Fruit fly (Drosophila melanogaster): ENCODE measurements around the gene CG14621.

The CG14621 gene

DNA sequence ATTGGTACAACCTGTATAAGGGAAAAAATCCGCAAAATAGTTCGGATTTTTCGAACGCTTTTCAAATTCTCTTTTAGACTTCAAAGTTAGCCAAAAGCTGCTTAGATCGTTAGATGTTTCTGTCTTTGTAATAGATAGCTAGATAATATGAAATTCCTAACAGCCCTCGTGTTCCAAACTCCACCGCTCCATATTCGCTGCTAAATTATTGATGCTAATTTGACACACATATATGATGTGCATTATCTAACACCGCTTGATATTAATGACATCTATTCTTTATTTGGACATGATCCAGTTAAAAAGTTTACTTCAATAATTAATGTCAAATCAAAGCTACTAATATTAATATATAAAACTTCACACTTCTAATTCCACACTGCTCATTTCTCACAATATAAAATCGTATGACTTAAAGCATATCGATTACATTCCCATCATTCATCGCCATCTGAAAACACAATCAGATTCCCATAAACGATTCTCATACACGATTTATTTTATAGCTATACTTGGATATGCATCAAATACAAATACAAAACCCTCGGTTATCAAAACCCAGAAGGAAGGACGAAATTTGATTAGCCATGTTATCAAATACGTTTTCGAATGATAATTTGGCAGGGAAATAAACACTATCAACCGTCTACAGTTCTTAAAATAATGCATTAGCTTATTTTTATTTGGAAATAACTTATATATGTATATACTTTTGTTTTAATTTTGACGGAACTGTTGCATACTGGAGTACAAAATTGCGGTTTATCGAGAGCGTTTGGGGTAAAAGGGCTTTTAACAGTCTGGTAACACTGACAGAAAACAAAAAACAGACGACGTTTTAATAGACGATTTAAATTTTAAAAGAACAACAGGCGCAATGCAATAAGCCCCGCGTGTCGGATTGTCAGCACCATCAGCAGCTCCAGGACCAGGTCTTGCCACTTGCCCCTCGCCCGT lies at the start of gene CG14621:
CG14621 (plus strand) TSS at position 274 of the 957 bp plus-strand sequence.
- TF ChIP-seq gl (tag; optimal IDR thresholded peaks at IDR 0.05), result no peak
- no peak for TF ChIP-seq CG9948 (tag; optimal IDR thresholded peaks at IDR 0.05)
- TF ChIP-seq Snoo (tag; optimal IDR thresholded peaks at IDR 0.05), result no peak
- TF ChIP-seq CG34367 (tag; optimal IDR thresholded peaks at IDR 0.05), result no peak
- TF ChIP-seq CG4496 (GFP tag; IDR thresholded peaks at IDR 0.05), result no peak
- no peak for TF ChIP-seq EcR (GFP tag; optimal IDR thresholded peaks at IDR 0.05)

DNA sequence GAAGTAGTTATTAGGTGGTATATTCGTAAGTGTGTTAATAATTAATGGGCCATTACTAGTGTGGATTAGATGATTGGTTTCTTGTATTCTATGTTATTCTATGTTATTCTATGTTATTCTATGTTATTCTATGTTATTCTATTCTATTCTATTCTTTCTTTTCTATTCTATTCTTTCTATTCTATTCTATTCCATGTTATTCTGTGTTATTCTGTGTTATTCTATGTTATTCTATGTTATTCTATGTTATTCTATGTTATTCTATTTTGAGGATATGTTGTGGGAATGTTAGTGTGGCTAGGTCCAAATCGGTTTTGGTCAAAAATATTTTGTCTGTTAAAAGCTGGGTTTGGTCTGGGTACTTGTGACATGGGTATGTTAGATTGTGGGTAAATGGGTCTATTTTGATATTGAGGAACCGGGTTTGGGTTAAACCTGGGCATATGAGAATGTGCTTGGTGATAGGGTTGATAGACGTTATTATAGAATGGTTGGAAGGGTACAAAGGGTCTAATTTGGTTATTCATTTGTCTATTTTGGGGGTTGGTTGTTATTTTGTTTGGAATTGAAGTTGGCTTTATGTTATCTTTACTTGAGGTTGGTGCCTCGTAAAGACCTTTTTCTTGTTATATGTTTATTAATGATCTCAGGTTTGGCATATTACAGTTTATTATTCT lies 11.0 kb upstream of the CG14621 start:
- TF ChIP-seq Pif1B (GFP tag; optimal IDR thresholded peaks at IDR 0.05), result peak; percentile 78

DNA sequence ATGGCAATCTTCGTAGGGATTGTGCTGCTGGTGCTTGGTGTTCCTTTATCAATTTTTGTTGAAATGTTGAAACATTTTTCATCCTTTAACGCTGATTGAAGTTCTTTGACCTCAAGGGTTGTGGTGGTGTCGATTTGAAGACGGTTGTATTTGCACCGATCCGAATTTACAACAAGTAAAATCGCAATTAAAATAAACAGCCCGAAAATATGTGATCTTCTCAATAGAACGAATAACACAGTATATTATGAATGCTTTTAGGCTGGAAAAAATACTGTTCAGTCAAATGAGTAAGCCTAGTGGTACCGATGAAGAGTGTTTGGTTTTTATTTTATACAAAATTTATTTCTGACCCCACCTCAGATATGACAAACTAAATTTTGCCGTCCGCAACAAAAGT lies 981 bp upstream of the CG14621 start:
- TF ChIP-seq CG8301 (tag; optimal IDR thresholded peaks at IDR 0.05) (no peak), EcR (GFP tag; optimal IDR thresholded peaks at IDR 0.05) (peak; percentile 66)

DNA sequence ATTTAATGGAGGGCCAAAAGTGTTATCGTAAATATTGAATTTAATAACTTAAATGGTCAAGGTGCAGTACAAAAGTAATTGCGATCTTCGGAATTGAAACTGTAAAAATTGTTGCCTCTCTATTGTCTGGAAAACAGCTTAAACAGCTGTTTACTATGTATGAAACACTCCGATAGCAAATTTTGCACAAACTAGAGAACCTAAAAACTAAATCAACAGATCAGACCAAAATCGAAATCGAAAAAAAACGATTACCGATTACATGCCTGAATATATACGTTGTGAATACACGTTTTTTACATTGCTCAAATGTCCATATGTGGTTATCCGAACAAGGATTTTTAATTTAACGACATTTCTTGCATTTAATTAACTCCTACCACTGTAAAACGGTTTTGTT lies 509 bp upstream of the CG14621 start:
- TF ChIP-seq CG12605 (GFP tag; IDR thresholded peaks at IDR 0.05) (no peak), CG15710 (tag; optimal IDR thresholded peaks at IDR 0.05) (no peak), CG9948 (tag; optimal IDR thresholded peaks at IDR 0.05) (no peak), Ets98B (GFP tag; IDR thresholded peaks at IDR 0.05) (no peak), CG4496 (GFP tag; IDR thresholded peaks at IDR 0.05) (no peak), CG34367 (tag; optimal IDR thresholded peaks at IDR 0.05) (no peak), CG14655 (GFP tag; optimal IDR thresholded peaks at IDR 0.05) (no peak)

DNA sequence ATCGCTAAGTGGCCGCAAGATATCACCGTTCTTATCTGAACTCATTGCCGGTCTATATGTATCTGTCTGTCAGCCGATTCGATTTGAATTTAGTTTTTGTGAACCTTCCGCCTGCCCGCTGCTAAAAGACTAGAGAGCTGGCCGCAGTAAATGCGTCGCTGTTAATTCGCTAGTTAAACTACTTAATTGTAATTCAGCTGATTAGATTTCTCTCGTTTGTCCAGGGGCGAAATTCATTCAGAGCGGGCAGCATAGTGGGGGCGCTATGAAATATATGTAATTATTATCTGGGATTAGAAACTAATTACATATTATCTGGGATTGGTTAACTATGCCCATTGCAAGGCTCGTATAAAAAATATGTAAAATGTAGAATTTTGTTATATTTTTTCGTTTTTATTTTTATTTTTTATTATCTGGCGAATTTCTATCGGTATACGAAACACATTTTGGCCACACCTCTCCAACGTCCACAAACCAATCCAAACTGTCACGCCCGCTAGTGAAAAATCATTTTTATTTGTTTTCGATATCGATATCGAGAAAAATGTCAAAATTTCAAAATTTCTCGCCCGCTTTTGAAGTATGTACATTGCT lies 5.3 kb downstream of the CG14621 start, which contains the start of the genes CG14615 and tilB:
CG14615 (minus strand) TSS at position 301 of the 597 bp plus-strand sequence.
tilB (plus strand) TSS at position 547 of the 597 bp plus-strand sequence.
- no peak for TF ChIP-seq CG4496 (GFP tag; IDR thresholded peaks at IDR 0.05)
- TF ChIP-seq CG13204 (GFP tag; optimal IDR thresholded peaks at IDR 0.05), result no peak
- no peak for TF ChIP-seq CG10348 (GFP tag; IDR thresholded peaks at IDR 0.05)
- no peak for TF ChIP-seq Snoo (tag; optimal IDR thresholded peaks at IDR 0.05)
- no peak for TF ChIP-seq EcR (GFP tag; optimal IDR thresholded peaks at IDR 0.05)
- TF ChIP-seq CG8159 (tag; optimal IDR thresholded peaks at IDR 0.05), result no peak
- no peak for TF ChIP-seq CG34367 (tag; optimal IDR thresholded peaks at IDR 0.05)
- TF ChIP-seq fd96Ca (GFP tag; IDR thresholded peaks at IDR 0.05), result no peak
- no peak for TF ChIP-seq gl (tag; optimal IDR thresholded peaks at IDR 0.05)
- TF ChIP-seq rn (GFP tag; IDR thresholded peaks at IDR 0.05), result no peak
- no peak for TF ChIP-seq CG32121 (GFP tag; IDR thresholded peaks at IDR 0.05)
- no peak for TF ChIP-seq CG9948 (tag; optimal IDR thresholded peaks at IDR 0.05)
- no peak for TF ChIP-seq Ets98B (GFP tag; IDR thresholded peaks at IDR 0.05)
- no peak for TF ChIP-seq CG14655 (GFP tag; optimal IDR thresholded peaks at IDR 0.05)
- TF ChIP-seq Pif1B (GFP tag; optimal IDR thresholded peaks at IDR 0.05), result no peak
- TF ChIP-seq CG15710 (tag; optimal IDR thresholded peaks at IDR 0.05), result no peak
- TF ChIP-seq D1 (tag; optimal IDR thresholded peaks at IDR 0.05), result no peak
- no peak for TF ChIP-seq Pif1A (GFP tag; optimal IDR thresholded peaks at IDR 0.05)
- TF ChIP-seq CG17806 (tag; optimal IDR thresholded peaks at IDR 0.05), result no peak

DNA sequence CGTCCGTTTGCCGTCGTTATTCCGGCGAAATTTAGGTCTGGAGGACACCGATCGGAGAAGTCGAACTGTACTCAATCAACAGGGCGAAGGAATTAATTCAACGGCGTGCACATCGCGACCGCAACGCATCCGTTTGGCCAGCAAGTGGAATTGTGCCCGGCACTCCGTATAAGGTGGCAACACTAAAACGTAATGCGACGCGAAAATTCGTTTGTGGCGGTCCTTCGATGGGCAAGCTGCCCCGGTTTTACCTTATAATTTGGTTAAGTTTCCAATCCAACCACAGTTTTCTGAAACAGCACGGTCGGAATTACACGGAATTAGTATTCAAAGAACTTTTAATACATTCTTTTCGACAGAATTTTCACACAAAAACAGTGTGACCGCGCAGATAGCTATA lies 11.0 kb downstream of the CG14621 start, which contains the start of gene wap:
wap (minus strand) TSS at position 400 of the 400 bp plus-strand sequence.
- TF ChIP-seq CG14655 (GFP tag; optimal IDR thresholded peaks at IDR 0.05), result no peak
- peak; percentile 44; the same call in 1 of the 3 replicates for TF ChIP-seq CG4496 (GFP tag; IDR thresholded peaks at IDR 0.05)

DNA sequence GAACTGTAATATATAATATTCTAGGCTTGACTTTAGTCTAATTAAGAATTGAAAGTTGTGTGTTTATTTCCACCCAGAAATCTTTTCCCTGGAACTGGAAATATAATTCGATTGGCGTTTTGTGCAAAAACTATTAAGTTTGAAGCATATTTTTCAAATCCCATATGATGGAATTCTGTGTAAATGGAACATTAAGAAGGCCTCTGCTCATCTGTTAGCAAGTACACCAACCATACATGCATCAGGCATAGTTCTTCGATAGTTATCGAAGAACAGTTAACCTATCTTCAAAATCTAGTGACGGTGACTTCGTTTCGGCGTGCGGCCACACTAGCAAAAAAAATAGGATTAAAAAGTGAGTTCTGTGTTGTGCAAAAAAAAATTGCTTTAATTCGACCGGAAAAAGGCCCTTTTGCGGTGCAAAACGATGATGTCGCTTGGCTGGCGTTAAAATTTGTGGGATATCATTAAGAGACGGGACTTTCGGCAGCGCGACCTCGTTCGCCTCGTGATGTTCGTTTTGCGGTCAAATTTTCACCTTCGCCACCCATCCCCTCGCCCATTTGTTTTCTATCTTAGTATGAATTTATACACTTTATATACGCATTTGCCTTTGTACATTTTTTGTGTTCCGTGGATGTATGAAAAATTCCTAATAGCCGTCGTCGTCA lies 11.6 kb downstream of the CG14621 start, which contains the start of gene Usp2:
Usp2 (plus strand) TSS at position 295 of the 671 bp plus-strand sequence.
- TF ChIP-seq rn (GFP tag; IDR thresholded peaks at IDR 0.05) (0 out of 2 replicates have a peak, but pooled peaks have one; percentile 4), Ets98B (GFP tag; IDR thresholded peaks at IDR 0.05) (no peak), Pif1A (GFP tag; optimal IDR thresholded peaks at IDR 0.05) (no peak), CG8301 (tag; optimal IDR thresholded peaks at IDR 0.05) (peak; percentile 11)

Measured in whole organism, pupa.